Worm (Caenorhabditis elegans) whole organism, L2 larva: ENCODE data around the gene K03H1.7.
A peak's percentile ranks its signal among the peaks of the same experiment; 100 is the strongest.

Experiments
- C34F6.9 ChIP-seq: fragments of 150-350 bp; optimal IDR thresholded peaks from 2 replicates; lab custom pipeline; 2014; ENCODE audit warnings: missing biosample characterization, missing genetic modification characterization
- F13H6.1 ChIP-seq: sonication (generic microtip); optimal IDR thresholded peaks from 2 replicates; lab custom pipeline; 2016; ENCODE audit warnings: missing genetic modification characterization, missing compliant biosample characterization
- R02D3.7 ChIP-seq: fragments of 150-350 bp; optimal IDR thresholded peaks from 2 replicates; lab custom pipeline; 2014; ENCODE audit warnings: missing biosample characterization, missing genetic modification characterization
- Y55F3AM.14 ChIP-seq: fragments of 200-800 bp; sonication (Bioruptor generic); optimal IDR thresholded peaks from 2 replicates; lab custom pipeline; 2018; ENCODE audit warnings: mild to moderate bottlenecking, missing genetic modification characterization, missing compliant biosample characterization
- ZK546.5 ChIP-seq: sonication (generic microtip); optimal IDR thresholded peaks from 2 replicates; lab custom pipeline; 2017; ENCODE audit warnings: missing biosample characterization, missing genetic modification characterization
- alr-1 ChIP-seq: fragments of 150-350 bp; optimal IDR thresholded peaks from 2 replicates; lab custom pipeline; 2014; ENCODE audit warnings: missing biosample characterization, missing genetic modification characterization
- aly-2 ChIP-seq: fragments of 150-350 bp; optimal IDR thresholded peaks from 2 replicates; lab custom pipeline; 2014; ENCODE audit warnings: missing biosample characterization, missing genetic modification characterization
- ama-1 ChIP-seq: fragments of 150-350 bp; optimal IDR thresholded peaks from 2 replicates; lab custom pipeline; 2018; ENCODE audit warnings: inconsistent platforms
- blmp-1 ChIP-seq: sonication (generic microtip); optimal IDR thresholded peaks from 2 replicates; lab custom pipeline; 2017; ENCODE audit warnings: missing genetic modification characterization, mild to moderate bottlenecking, missing compliant biosample characterization, antibody characterized with exemption, moderate library complexity; ENCODE audit not compliant: insufficient read depth
- crh-2 ChIP-seq: sonication (generic microtip); optimal IDR thresholded peaks from 2 replicates; lab custom pipeline; 2017; ENCODE audit warnings: missing biosample characterization, missing genetic modification characterization
- dmd-4 ChIP-seq: sonication (generic microtip); optimal IDR thresholded peaks from 2 replicates; lab custom pipeline; 2017; ENCODE audit warnings: missing biosample characterization, missing genetic modification characterization
- egl-27 ChIP-seq: sonication (generic microtip); optimal IDR thresholded peaks from 3 replicates; lab custom pipeline; 2017; ENCODE audit warnings: missing biosample characterization, missing genetic modification reagents, missing genetic modification characterization
- elt-1 ChIP-seq: fragments of 150-350 bp; optimal IDR thresholded peaks from 2 replicates; lab custom pipeline; 2014; ENCODE audit warnings: missing biosample characterization, missing genetic modification characterization
- elt-3 ChIP-seq: sonication (generic microtip); optimal IDR thresholded peaks from 2 replicates; lab custom pipeline; 2017; ENCODE audit warnings: missing biosample characterization, missing genetic modification characterization
- fos-1 ChIP-seq: fragments of 150-350 bp; optimal IDR thresholded peaks from 2 replicates; lab custom pipeline; 2014; ENCODE audit warnings: missing biosample characterization, missing genetic modification characterization
- gmeb-1 ChIP-seq: fragments of 150-350 bp; optimal IDR thresholded peaks from 2 replicates; lab custom pipeline; 2014; ENCODE audit warnings: missing biosample characterization, missing genetic modification characterization
- lin-11 ChIP-seq: fragments of 150-350 bp; sonication (generic microtip); optimal IDR thresholded peaks from 2 replicates; lab custom pipeline; 2014; ENCODE audit warnings: missing biosample characterization, missing genetic modification characterization, inconsistent platforms, mixed read lengths
- lin-39 ChIP-seq: fragments of 150-350 bp; optimal IDR thresholded peaks from 2 replicates; lab custom pipeline; 2014; ENCODE audit warnings: missing biosample characterization, missing genetic modification reagents, missing genetic modification characterization
- mbf-1 ChIP-seq: sonication (generic microtip); optimal IDR thresholded peaks from 2 replicates; lab custom pipeline; 2017; ENCODE audit warnings: missing biosample characterization, missing genetic modification characterization
- mdl-1 ChIP-seq, 2 experiments: fragments of 150-350 bp in 1 of 2; sonication (generic microtip) in 1 of 2; optimal IDR thresholded peaks; 2 replicates each; lab custom pipeline; 2017; ENCODE audit warnings: missing biosample characterization in 2 of 2, missing genetic modification characterization in 2 of 2
- nhr-12 ChIP-seq: fragments of 150-350 bp; optimal IDR thresholded peaks from 2 replicates; lab custom pipeline; 2014; ENCODE audit warnings: missing biosample characterization, missing genetic modification characterization
- nhr-129 ChIP-seq: fragments of 150-350 bp; optimal IDR thresholded peaks from 2 replicates; lab custom pipeline; 2014; ENCODE audit warnings: missing biosample characterization, missing genetic modification characterization
- nhr-21 ChIP-seq: fragments of 150-350 bp; optimal IDR thresholded peaks from 2 replicates; lab custom pipeline; 2014; ENCODE audit warnings: missing biosample characterization, missing genetic modification characterization
- nhr-23 ChIP-seq: fragments of 150-350 bp; optimal IDR thresholded peaks from 2 replicates; lab custom pipeline; 2014; ENCODE audit warnings: missing biosample characterization, missing genetic modification reagents, missing genetic modification characterization
- nhr-237 ChIP-seq: fragments of 150-350 bp; optimal IDR thresholded peaks from 2 replicates; lab custom pipeline; 2014; ENCODE audit warnings: missing biosample characterization, missing genetic modification characterization
- nhr-77 ChIP-seq: fragments of 150-350 bp; optimal IDR thresholded peaks from 2 replicates; lab custom pipeline; 2014; ENCODE audit warnings: missing biosample characterization, missing genetic modification characterization
- sem-4 ChIP-seq: fragments of 150-350 bp; optimal IDR thresholded peaks from 2 replicates; lab custom pipeline; 2014; ENCODE audit warnings: missing biosample characterization, missing genetic modification reagents, missing genetic modification characterization
- sma-3 ChIP-seq: sonication (generic microtip); optimal IDR thresholded peaks from 2 replicates; lab custom pipeline; 2016; ENCODE audit warnings: missing genetic modification reagents, missing genetic modification characterization, missing compliant biosample characterization
- sma-9 ChIP-seq, 2 experiments: fragments of 150-350 bp in 1 of 2; sonication (generic microtip) in 1 of 2; optimal IDR thresholded peaks; 2 replicates each; lab custom pipeline; 2014 to 2016; ENCODE audit warnings: missing genetic modification characterization in 2 of 2, mild to moderate bottlenecking in 1 of 2, missing biosample characterization in 1 of 2, missing compliant biosample characterization in 1 of 2, missing genetic modification reagents in 1 of 2, moderate library complexity in 1 of 2
- unc-39 ChIP-seq: fragments of 150-350 bp; optimal IDR thresholded peaks from 2 replicates; lab custom pipeline; 2014; ENCODE audit warnings: missing biosample characterization, missing genetic modification characterization
- unc-55 ChIP-seq: fragments of 150-350 bp; sonication (generic microtip); optimal IDR thresholded peaks from 3 replicates; lab custom pipeline; 2014; ENCODE audit warnings: missing biosample characterization, missing genetic modification reagents, missing genetic modification characterization
- unc-62 ChIP-seq: fragments of 150-350 bp; optimal IDR thresholded peaks from 2 replicates; lab custom pipeline; 2014; ENCODE audit warnings: missing biosample characterization, missing genetic modification reagents, missing genetic modification characterization
- ztf-1 ChIP-seq: fragments of 200-800 bp; sonication (Bioruptor generic); conservative IDR thresholded peaks from 2 replicates; pipeline ENCODE4 v1.3.6; 2022; ENCODE audit warnings: missing genetic modification characterization, missing compliant biosample characterization
- ztf-11 ChIP-seq: sonication (generic microtip); optimal IDR thresholded peaks from 2 replicates; lab custom pipeline; 2017; ENCODE audit warnings: missing biosample characterization, missing genetic modification characterization
- ztf-4 ChIP-seq: fragments of 150-350 bp; optimal IDR thresholded peaks from 2 replicates; lab custom pipeline; 2014; ENCODE audit warnings: missing biosample characterization, missing genetic modification characterization

The K03H1.7 gene

ce11 chrIII:9930406-9930805 is 16.8 kb upstream of the K03H1.7 start:
- TF ChIP-seq mbf-1 (tag; lab: Kevin White, UChicago) = no peak
- peak; percentile 54 for TF ChIP-seq F13H6.1 (tag; lab: Kevin White, UChicago)
- TF ChIP-seq fos-1 (tag; lab: Kevin White, UChicago) = peak; percentile 69
- peak; percentile 2 for TF ChIP-seq gmeb-1 (tag; lab: Kevin White, UChicago)
- peak; percentile 43 for TF ChIP-seq sma-9 (GFP tag; optimal IDR thresholded peaks at IDR 0.05; lab: Kevin White, UChicago)
- TF ChIP-seq sma-9 (tag; optimal IDR thresholded peaks at IDR 0.05; lab: Kevin White, UChicago) = no peak
- TF ChIP-seq sem-4 (tag; lab: Kevin White, UChicago) = no peak
- peak; percentile 52 for TF ChIP-seq crh-2 (tag; lab: Kevin White, UChicago)

- TF ChIP-seq crh-2 (tag; lab: Kevin White, UChicago) (no peak), alr-1 (tag; lab: Kevin White, UChicago) (no peak), C34F6.9 (tag; lab: Kevin White, UChicago) (no peak), ZK546.5 (no peak), sma-3 (GFP tag; lab: Kevin White, UChicago) (no peak), blmp-1 (tag; lab: Kevin White, UChicago) (no peak), unc-62 (GFP tag; lab: Kevin White, UChicago) (no peak), unc-55 (GFP tag; lab: Kevin White, UChicago) (no peak), ztf-4 (tag; lab: Kevin White, UChicago) (no peak)
Observed at ce11 chrIII:9932091-9932490, 15.1 kb upstream of the K03H1.7 start, which contains the start of gene dec-7. TSS of gene dec-7 (plus strand) at chrIII:9932398.

ce11 chrIII:9941020-9941674 is 6.1 kb upstream of the K03H1.7 start, which contains the start of the genes K03H1.9 and K03H1.12:
TSS of gene K03H1.9 (minus strand) at chrIII:9941490.
TSS of gene K03H1.12 (plus strand) at chrIII:9941624.
- TF ChIP-seq alr-1 (tag; lab: Kevin White, UChicago) (no peak), nhr-237 (tag; lab: Kevin White, UChicago) (no peak)

- TF ChIP-seq elt-3 (tag; lab: Kevin White, UChicago) (no peak), fos-1 (tag; lab: Kevin White, UChicago) (no peak), nhr-129 (tag; lab: Kevin White, UChicago) (no peak), elt-1 (tag; lab: Kevin White, UChicago) (no peak), alr-1 (tag; lab: Kevin White, UChicago) (no peak), mdl-1 (tag; optimal IDR thresholded peaks at IDR 0.05; lab: Kevin White, UChicago) (no peak), nhr-77 (tag; lab: Kevin White, UChicago) (no peak), gmeb-1 (tag; lab: Kevin White, UChicago) (no peak), F13H6.1 (tag; lab: Kevin White, UChicago) (no peak), lin-39 (tag; lab: Kevin White, UChicago) (no peak), ama-1 (lab: Kevin White, UChicago) (no peak), nhr-23 (tag; lab: Kevin White, UChicago) (no peak), ZK546.5 (no peak), lin-11 (tag; lab: Kevin White, UChicago) (no peak), sma-3 (GFP tag; lab: Kevin White, UChicago) (no peak), nhr-12 (tag; lab: Kevin White, UChicago) (no peak), ztf-4 (tag; lab: Kevin White, UChicago) (no peak), egl-27 (tag; lab: Kevin White, UChicago) (no peak), nhr-21 (tag; lab: Kevin White, UChicago) (no peak), mbf-1 (tag; lab: Kevin White, UChicago) (no peak)
Observed at ce11 chrIII:9944723-9945122, 2.5 kb upstream of the K03H1.7 start, which contains the start of gene gln-2. TSS of gene gln-2 (minus strand) at chrIII:9944823.

- TF ChIP-seq unc-55 (GFP tag; lab: Kevin White, UChicago) = peak; percentile 29
- no peak for TF ChIP-seq fos-1 (tag; lab: Kevin White, UChicago)
- TF ChIP-seq C34F6.9 (tag; lab: Kevin White, UChicago) = peak; percentile 13
- TF ChIP-seq, all 48 proteins: peak for 2
Observed at ce11 chrIII:9950244-9950643, 3.0 kb downstream of the K03H1.7 start, which contains the start of gene K03H1.13. TSS of gene K03H1.13 (minus strand) at chrIII:9950344.

ce11 chrIII:9951864-9952263 is 4.7 kb downstream of the K03H1.7 start, which contains the start of gene K03H1.11:
TSS of gene K03H1.11 (minus strand) at chrIII:9951964.
- no peak for TF ChIP-seq nhr-77 (tag; lab: Kevin White, UChicago)
- no peak for TF ChIP-seq aly-2 (tag; lab: Kevin White, UChicago)
- no peak for TF ChIP-seq mbf-1 (tag; lab: Kevin White, UChicago)
- no peak for TF ChIP-seq R02D3.7 (tag; lab: Kevin White, UChicago)
- TF ChIP-seq dmd-4 = no peak
- no peak for TF ChIP-seq unc-39
- TF ChIP-seq ztf-1 (GFP tag; lab: Robert Waterston, UW) = no peak
- no peak for TF ChIP-seq Y55F3AM.14
- TF ChIP-seq blmp-1 (tag; lab: Kevin White, UChicago) = no peak
- no peak for TF ChIP-seq C34F6.9 (tag; lab: Kevin White, UChicago)
- TF ChIP-seq alr-1 (tag; lab: Kevin White, UChicago) = no peak
- no peak for TF ChIP-seq elt-1 (tag; lab: Kevin White, UChicago)
- no peak for TF ChIP-seq fos-1 (tag; lab: Kevin White, UChicago)
- TF ChIP-seq ztf-11 = no peak
- TF ChIP-seq, all 48 proteins: peak for 0
